Worm (Caenorhabditis elegans): Measurements from ENCODE around the gene unc-8.

DNA sequence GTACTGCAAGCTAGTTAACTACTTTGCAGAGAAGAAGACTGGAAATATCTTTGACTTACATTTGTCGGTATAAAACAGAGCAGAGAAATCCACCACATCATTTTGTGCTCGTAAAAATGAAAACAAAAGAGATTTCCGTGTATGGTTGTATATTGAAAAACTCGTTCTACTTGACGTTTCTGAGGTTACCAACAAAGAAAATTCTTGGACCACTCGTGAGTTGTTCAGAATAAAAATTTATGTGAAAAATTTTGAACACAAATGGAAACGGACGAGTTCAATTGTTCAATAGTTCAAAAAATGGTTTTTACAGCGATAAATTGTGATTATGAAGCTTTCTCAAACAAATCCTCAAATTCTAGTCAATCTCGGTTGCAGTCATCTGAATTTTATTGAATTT, 12.4 kb upstream of the unc-8 start, which contains the start of gene clec-179:
- TF ChIP-seq hlh-6 (tag; optimal IDR thresholded peaks at IDR 0.05) (no peak), hlh-8 (tag; optimal IDR thresholded peaks at IDR 0.05) (no peak), ama-1 (optimal IDR thresholded peaks at IDR 0.05) (no peak)
